Fruit fly (Drosophila melanogaster): ENCODE measurements around the gene stg.

Gene stg

DNA sequence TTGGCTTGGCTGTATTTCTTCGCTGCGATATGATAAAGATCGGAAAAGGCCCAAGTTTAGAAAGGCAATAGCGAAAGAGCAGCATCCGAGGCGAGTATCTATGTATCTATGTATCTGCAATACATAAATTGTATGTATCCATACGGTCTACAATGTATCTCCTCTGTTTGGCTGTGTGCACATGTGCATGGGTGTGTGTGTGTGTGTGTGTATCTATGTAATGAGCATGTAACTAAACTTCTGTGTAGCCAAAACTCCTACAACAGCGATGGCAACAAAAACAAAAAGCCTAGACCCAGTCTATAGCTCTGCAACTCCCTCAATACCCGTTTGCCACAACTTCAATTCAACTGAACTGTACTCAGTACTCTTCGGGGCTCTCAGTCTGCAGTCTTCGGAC lies 45.5 kb downstream of the stg start:
- no peak for TF ChIP-seq CG7045 (GFP tag; optimal IDR thresholded peaks at IDR 0.05)

DNA sequence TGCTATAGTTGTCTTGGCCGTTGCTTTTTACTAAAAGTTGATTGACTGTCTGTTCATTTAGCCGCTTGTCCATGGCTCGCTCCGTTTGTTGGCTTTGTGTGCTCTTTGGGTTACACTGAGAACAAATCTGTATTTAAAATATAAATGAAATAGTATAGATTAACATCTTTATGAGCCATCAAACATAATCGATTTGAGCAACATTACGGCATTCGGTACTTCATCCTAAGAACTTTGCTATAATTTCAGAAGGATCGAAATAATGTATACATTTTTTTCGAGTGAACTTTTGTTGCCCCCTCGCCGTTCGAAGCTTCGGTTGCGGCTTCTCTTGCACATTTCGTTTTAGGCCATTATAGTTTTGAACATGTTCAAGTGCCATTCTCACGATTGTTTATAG lies 47.6 kb downstream of the stg start:
- TF ChIP-seq CG33017 (tag; optimal IDR thresholded peaks at IDR 0.05): no peak
- TF ChIP-seq bab1 (GFP tag; optimal IDR thresholded peaks at IDR 0.05): peak; percentile 46
- no peak for TF ChIP-seq pad (GFP tag; optimal IDR thresholded peaks at IDR 0.05)
- TF ChIP-seq cnc (optimal IDR thresholded peaks at IDR 0.05): no peak

- TF ChIP-seq ovo (GFP tag; optimal IDR thresholded peaks at IDR 0.05) (no peak), kay (GFP tag; ENCODE audit: borderline replicate concordance) (no peak), CG12768 (GFP tag; optimal IDR thresholded peaks at IDR 0.05) (peak; percentile 87), CG33017 (tag; optimal IDR thresholded peaks at IDR 0.05) (peak; percentile 90), cic (GFP tag; optimal IDR thresholded peaks at IDR 0.05) (peak; percentile 64), Clk (GFP tag; optimal IDR thresholded peaks at IDR 0.05) (peak; percentile 81), tj (GFP tag; optimal IDR thresholded peaks at IDR 0.05) (peak; percentile 43), CG5204 (GFP tag; optimal IDR thresholded peaks at IDR 0.05) (peak; percentile 65), bab1 (GFP tag; optimal IDR thresholded peaks at IDR 0.05) (peak; percentile 81), CG7045 (GFP tag; optimal IDR thresholded peaks at IDR 0.05) (peak; percentile 90), cnc (optimal IDR thresholded peaks at IDR 0.05) (no peak), Mnt (GFP tag; optimal IDR thresholded peaks at IDR 0.05) (peak; percentile 57), pad (GFP tag; optimal IDR thresholded peaks at IDR 0.05) (peak; percentile 47), Hr96 (GFP tag; optimal IDR thresholded peaks at IDR 0.05) (peak; percentile 10), CG11617 (GFP tag; optimal IDR thresholded peaks at IDR 0.05) (peak; percentile 55), Crg-1 (GFP tag; optimal IDR thresholded peaks at IDR 0.05) (peak; percentile 21), CG14711 (tag; optimal IDR thresholded peaks at IDR 0.05) (peak; percentile 75), CG7101 (tag; optimal IDR thresholded peaks at IDR 0.05) (peak; percentile 84), toe (GFP tag; optimal IDR thresholded peaks at IDR 0.05) (peak; percentile 82), CG1620 (GFP tag; optimal IDR thresholded peaks at IDR 0.05) (peak; percentile 27)
Observed at dm6 chr3R:29207012-29207656, 48.5 kb downstream of the stg start.

dm6 chr3R:29206198-29207011 lies 49.2 kb downstream of the stg start:
- TF ChIP-seq CG12768 (GFP tag; optimal IDR thresholded peaks at IDR 0.05) (no peak), Crg-1 (GFP tag; optimal IDR thresholded peaks at IDR 0.05) (no peak), tj (GFP tag; optimal IDR thresholded peaks at IDR 0.05) (peak; percentile 62)

- TF ChIP-seq CG1620 (GFP tag; optimal IDR thresholded peaks at IDR 0.05) (no peak), pad (GFP tag; optimal IDR thresholded peaks at IDR 0.05) (no peak), Clk (GFP tag; optimal IDR thresholded peaks at IDR 0.05) (no peak), CG11617 (GFP tag; optimal IDR thresholded peaks at IDR 0.05) (no peak), toe (GFP tag; optimal IDR thresholded peaks at IDR 0.05) (no peak), CG7101 (tag; optimal IDR thresholded peaks at IDR 0.05) (no peak), CG12768 (GFP tag; optimal IDR thresholded peaks at IDR 0.05) (no peak), kay (GFP tag; ENCODE audit: borderline replicate concordance) (no peak), ovo (GFP tag; optimal IDR thresholded peaks at IDR 0.05) (no peak), bab1 (GFP tag; optimal IDR thresholded peaks at IDR 0.05) (no peak), CG7045 (GFP tag; optimal IDR thresholded peaks at IDR 0.05) (no peak), Crg-1 (GFP tag; optimal IDR thresholded peaks at IDR 0.05) (no peak), tj (GFP tag; optimal IDR thresholded peaks at IDR 0.05) (no peak), Mnt (GFP tag; optimal IDR thresholded peaks at IDR 0.05) (no peak), Hr96 (GFP tag; optimal IDR thresholded peaks at IDR 0.05) (no peak), cic (GFP tag; optimal IDR thresholded peaks at IDR 0.05) (no peak)
Observed at dm6 chr3R:29204612-29205480, 50.8 kb downstream of the stg start.

- TF ChIP-seq CG7045 (GFP tag; optimal IDR thresholded peaks at IDR 0.05) (no peak), toe (GFP tag; optimal IDR thresholded peaks at IDR 0.05) (no peak), CG5204 (GFP tag; optimal IDR thresholded peaks at IDR 0.05) (no peak), CG33017 (tag; optimal IDR thresholded peaks at IDR 0.05) (no peak), CG7101 (tag; optimal IDR thresholded peaks at IDR 0.05) (no peak), Clk (GFP tag; optimal IDR thresholded peaks at IDR 0.05) (no peak), cic (GFP tag; optimal IDR thresholded peaks at IDR 0.05) (no peak), Crg-1 (GFP tag; optimal IDR thresholded peaks at IDR 0.05) (no peak)
Observed at dm6 chr3R:29204033-29204432, 51.6 kb downstream of the stg start, which contains the start of gene Cyt-c1L. Cyt-c1L (minus strand) TSS chr3R:29204133.

Data from whole organism, adult.